Fruit fly (Drosophila melanogaster) ovary, adult (tissue): ENCODE data around the gene CG32152.

ENCODE experiments used
- CG17801 ChIP-seq: fragments of 200-800 bp; optimal IDR thresholded peaks from 2 replicates; lab custom pipeline; 2019; ENCODE audit warnings: missing biosample characterization, mild to moderate bottlenecking, missing genetic modification characterization, moderate library complexity; ENCODE audit not compliant: partially characterized antibody

Gene CG32152

dm6 chr3L:16121791-16122190, 22.0 kb downstream of the CG32152 start, which contains the start of gene Strump:
Gene Strump (plus strand): TSS chr3L:16122002.
- peak; percentile 8 for TF ChIP-seq CG17801 (GFP tag; lab: Kevin White, UChicago)

- peak; percentile 84 for TF ChIP-seq CG17801 (GFP tag; lab: Kevin White, UChicago)
Measured at dm6 chr3L:16113607-16114337, 30.1 kb downstream of the CG32152 start.

- no peak for TF ChIP-seq CG17801 (GFP tag; lab: Kevin White, UChicago)
Measured at dm6 chr3L:16113003-16113606, 30.7 kb downstream of the CG32152 start, which contains the start of gene Taf4. Gene Taf4 (plus strand): TSS chr3L:16113212.

- peak; percentile 69 for TF ChIP-seq CG17801 (GFP tag; lab: Kevin White, UChicago)
Measured at dm6 chr3L:16112069-16112820, 31.6 kb downstream of the CG32152 start, which contains the start of gene Zn72D. Gene Zn72D (minus strand): TSS chr3L:16112626.

- TF ChIP-seq CG17801 (GFP tag; lab: Kevin White, UChicago), result peak; percentile 73
Measured at dm6 chr3L:16105528-16105927, 38.3 kb downstream of the CG32152 start, which contains the start of the genes IntS9 and CG43295. Gene IntS9 (minus strand): TSS chr3L:16105627. Gene CG43295 (plus strand): TSS chr3L:16105852.

dm6 chr3L:16100059-16100458, 43.8 kb downstream of the CG32152 start, which contains the start of gene IleRS-m:
Gene IleRS-m (plus strand): TSS chr3L:16100280.
- no peak for TF ChIP-seq CG17801 (GFP tag; lab: Kevin White, UChicago)

dm6 chr3L:16097393-16097884, 46.4 kb downstream of the CG32152 start, which contains the start of the genes CG13074 and ATPsynbetaL:
Gene CG13074 (minus strand): TSS chr3L:16097493.
Gene ATPsynbetaL (plus strand): TSS chr3L:16097834.
- TF ChIP-seq CG17801 (GFP tag; lab: Kevin White, UChicago), result no peak

dm6 chr3L:16090330-16090803, 53.5 kb downstream of the CG32152 start, which contains the start of the genes CG5235 and ClC-c:
Gene CG5235 (minus strand): TSS chr3L:16090392.
Gene ClC-c (plus strand): TSS chr3L:16090454.
- peak; percentile 28 for TF ChIP-seq CG17801 (GFP tag; lab: Kevin White, UChicago)
